Worm (Caenorhabditis elegans) whole organism, L4 larva: ENCODE data around the gene C44E12.1.

Experiments
- F37D6.2 ChIP-seq: sonication (generic microtip); optimal IDR thresholded peaks from 2 replicates; lab custom pipeline; 2016; ENCODE audit warnings: mild to moderate bottlenecking, missing genetic modification characterization, missing compliant biosample characterization
- F44E2.7 ChIP-seq: fragments of 200-800 bp; sonication (Bioruptor generic); IDR thresholded peaks from 2 replicates; pipeline ENCODE4 v2.1.2; 2022; ENCODE audit warnings: missing genetic modification characterization, missing compliant biosample characterization
- T20F7.1 ChIP-seq: fragments of 200-800 bp; sonication (Bioruptor generic); optimal IDR thresholded peaks from 2 replicates; lab custom pipeline; 2018; ENCODE audit warnings: mild to moderate bottlenecking, missing genetic modification characterization, missing compliant biosample characterization
- T26A8.4 ChIP-seq: fragments of 200-800 bp; sonication (Bioruptor generic); IDR thresholded peaks from 2 replicates; pipeline ENCODE4 v1.3.6; 2022; ENCODE audit warnings: missing genetic modification characterization, missing compliant biosample characterization
- Y75B8A.6 ChIP-seq: fragments of 200-800 bp; sonication (Bioruptor generic); IDR thresholded peaks from 2 replicates; pipeline ENCODE4 v1.3.6; 2022; ENCODE audit warnings: missing genetic modification reagents, missing genetic modification characterization, missing compliant biosample characterization
- ZK337.2 ChIP-seq: fragments of 200-800 bp; sonication (Bioruptor generic); IDR thresholded peaks from 2 replicates; pipeline ENCODE4 v1.3.6; 2022; ENCODE audit warnings: missing genetic modification reagents, missing genetic modification characterization, missing compliant biosample characterization
- ZK546.5 ChIP-seq, 2 experiments: sonication (generic microtip); optimal IDR thresholded peaks; 2 replicates each; lab custom pipeline; 2017; ENCODE audit warnings: missing biosample characterization in 2 of 2, missing genetic modification characterization in 2 of 2
- ceh-20 ChIP-seq: fragments of 200-800 bp; sonication (Bioruptor generic); IDR thresholded peaks from 2 replicates; pipeline ENCODE4 v1.3.6; 2022; ENCODE audit warnings: missing genetic modification reagents, missing genetic modification characterization, missing compliant biosample characterization
- ctbp-1 ChIP-seq: fragments of 200-800 bp; sonication (Bioruptor generic); IDR thresholded peaks from 2 replicates; pipeline ENCODE4 v1.3.6; 2022; ENCODE audit warnings: missing genetic modification reagents, missing genetic modification characterization, missing compliant biosample characterization
- daf-12 ChIP-seq: fragments of 150-350 bp; optimal IDR thresholded peaks from 2 replicates; lab custom pipeline; 2014; ENCODE audit warnings: missing biosample characterization, missing genetic modification reagents, missing genetic modification characterization
- daf-16 ChIP-seq, 3 experiments: sonication (generic microtip); optimal IDR thresholded peaks; 2 replicates each; lab custom pipeline; 2016 to 2017; ENCODE audit warnings: missing genetic modification characterization in 3 of 3, missing genetic modification reagents in 3 of 3, mild to moderate bottlenecking in 2 of 3, missing compliant biosample characterization in 2 of 3, missing biosample characterization in 1 of 3, moderate library complexity in 1 of 3
- dmd-6 ChIP-seq: fragments of 200-800 bp; sonication (Bioruptor generic); IDR thresholded peaks from 2 replicates; pipeline ENCODE4 v1.3.6; 2022; ENCODE audit warnings: missing genetic modification reagents, missing genetic modification characterization, missing compliant biosample characterization
- dmd-9 ChIP-seq: fragments of 200-800 bp; sonication (Bioruptor generic); IDR thresholded peaks from 2 replicates; pipeline ENCODE4 v1.3.6; 2022; ENCODE audit warnings: missing genetic modification reagents, missing genetic modification characterization, missing compliant biosample characterization
- dve-1 ChIP-seq: sonication (generic microtip); optimal IDR thresholded peaks from 2 replicates; lab custom pipeline; 2017; ENCODE audit warnings: antibody characterized with exemption, mild to moderate bottlenecking, missing genetic modification characterization, missing compliant biosample characterization; ENCODE audit not compliant: insufficient read depth
- fkh-10 ChIP-seq: fragments of 150-350 bp; optimal IDR thresholded peaks from 2 replicates; lab custom pipeline; 2014; ENCODE audit warnings: missing biosample characterization, missing genetic modification reagents, missing genetic modification characterization
- fos-1 ChIP-seq: fragments of 150-350 bp; optimal IDR thresholded peaks from 2 replicates; lab custom pipeline; 2014; ENCODE audit warnings: missing biosample characterization, missing genetic modification characterization
- hif-1 ChIP-seq, 2 experiments: sonication (generic microtip); optimal IDR thresholded peaks; 2 replicates each; lab custom pipeline; 2016 to 2017; ENCODE audit warnings: missing compliant biosample characterization in 2 of 2, missing genetic modification characterization in 2 of 2, missing genetic modification reagents in 2 of 2, missing genotype in 2 of 2, mild to moderate bottlenecking in 1 of 2
- hlh-11 ChIP-seq: fragments of 200-800 bp; sonication (Bioruptor generic); optimal IDR thresholded peaks from 2 replicates; lab custom pipeline; 2018; ENCODE audit warnings: mild to moderate bottlenecking, missing genetic modification characterization, missing compliant biosample characterization
- hmg-1.1 ChIP-seq: fragments of 200-800 bp; sonication (Bioruptor generic); IDR thresholded peaks from 2 replicates; pipeline ENCODE4 v1.3.6; 2022; ENCODE audit warnings: missing genetic modification reagents, missing genetic modification characterization, missing compliant biosample characterization
- jun-1 ChIP-seq: fragments of 150-350 bp; optimal IDR thresholded peaks from 2 replicates; lab custom pipeline; 2014; ENCODE audit warnings: missing biosample characterization, missing genetic modification reagents, missing genetic modification characterization
- lim-7 ChIP-seq: fragments of 200-800 bp; sonication (Bioruptor generic); IDR thresholded peaks from 2 replicates; pipeline ENCODE4 v1.3.6; 2022; ENCODE audit warnings: missing genetic modification characterization, missing compliant biosample characterization
- lin-15B ChIP-seq: fragments of 150-350 bp; sonication (generic microtip); optimal IDR thresholded peaks from 3 replicates; lab custom pipeline; 2014; ENCODE audit warnings: missing biosample characterization, missing genetic modification characterization
- lin-38 ChIP-seq: fragments of 200-800 bp; sonication (Bioruptor generic); IDR thresholded peaks from 2 replicates; pipeline ENCODE4 v1.3.6; 2022; ENCODE audit warnings: missing genetic modification reagents, missing genetic modification characterization, missing compliant biosample characterization
- lin-39 ChIP-seq: fragments of 150-350 bp; optimal IDR thresholded peaks from 2 replicates; lab custom pipeline; 2014; ENCODE audit warnings: missing biosample characterization, missing genetic modification reagents, missing genetic modification characterization
- lsy-2 ChIP-seq, 2 experiments: fragments of 150-350 bp in 1 of 2; sonication (generic microtip) in 1 of 2; optimal IDR thresholded peaks; 2 replicates each; lab custom pipeline; 2014 to 2017; ENCODE audit warnings: missing biosample characterization in 2 of 2, missing genetic modification characterization in 2 of 2
- mes-2 ChIP-seq: sonication (generic microtip); optimal IDR thresholded peaks from 2 replicates; lab custom pipeline; 2016; ENCODE audit warnings: missing genotype, mild to moderate bottlenecking, missing genetic modification characterization, missing compliant biosample characterization; ENCODE audit not compliant: poor library complexity, severe bottlenecking
- mxl-3 ChIP-seq: fragments of 200-800 bp; sonication (Bioruptor generic); optimal IDR thresholded peaks from 2 replicates; lab custom pipeline; 2018; ENCODE audit warnings: mild to moderate bottlenecking, missing genetic modification characterization, missing compliant biosample characterization
- nhr-11 ChIP-seq: fragments of 150-350 bp; optimal IDR thresholded peaks from 2 replicates; lab custom pipeline; 2014; ENCODE audit warnings: missing biosample characterization, missing genetic modification characterization
- nhr-28 ChIP-seq: fragments of 150-350 bp; optimal IDR thresholded peaks from 2 replicates; lab custom pipeline; 2014; ENCODE audit warnings: missing biosample characterization, missing genetic modification characterization
- unc-62 ChIP-seq, 3 experiments: fragments of 150-350 bp in 1 of 3; sonication (generic microtip); optimal IDR thresholded peaks in 2 of 3; peaks in 1 of 3; 1 replicate in 1 of 3; 2 replicates in 2 of 3; lab custom pipeline; 2014 to 2017; ENCODE audit warnings: missing biosample characterization in 3 of 3, missing genetic modification characterization in 3 of 3, missing genetic modification reagents in 3 of 3, missing genotype in 1 of 3
- vab-7 ChIP-seq: fragments of 200-800 bp; sonication (Bioruptor generic); IDR thresholded peaks from 2 replicates; pipeline ENCODE4 v1.3.6; 2022; ENCODE audit warnings: missing genetic modification reagents, missing genetic modification characterization, missing compliant biosample characterization
- zag-1 ChIP-seq: fragments of 150-350 bp; optimal IDR thresholded peaks from 2 replicates; lab custom pipeline; 2014; ENCODE audit warnings: missing biosample characterization, missing genetic modification characterization
- zip-2 ChIP-seq: fragments of 150-350 bp; optimal IDR thresholded peaks from 2 replicates; lab custom pipeline; 2014; ENCODE audit warnings: missing biosample characterization, missing genetic modification characterization
- ztf-7 ChIP-seq: fragments of 150-350 bp; optimal IDR thresholded peaks from 2 replicates; lab custom pipeline; 2014; ENCODE audit warnings: missing biosample characterization, missing genetic modification characterization

C44E12.1 gene

ce11 chrX:7563425-7563824, 33.3 kb upstream of the C44E12.1 start:
- no peak for TF ChIP-seq lin-39 (tag; lab: Kevin White, UChicago)
- TF ChIP-seq lim-7 (GFP tag; lab: Robert Waterston, UW): no peak
- no peak for TF ChIP-seq T26A8.4 (GFP tag; lab: Robert Waterston, UW)
- no peak for TF ChIP-seq daf-12 (tag; lab: Kevin White, UChicago)

DNA sequence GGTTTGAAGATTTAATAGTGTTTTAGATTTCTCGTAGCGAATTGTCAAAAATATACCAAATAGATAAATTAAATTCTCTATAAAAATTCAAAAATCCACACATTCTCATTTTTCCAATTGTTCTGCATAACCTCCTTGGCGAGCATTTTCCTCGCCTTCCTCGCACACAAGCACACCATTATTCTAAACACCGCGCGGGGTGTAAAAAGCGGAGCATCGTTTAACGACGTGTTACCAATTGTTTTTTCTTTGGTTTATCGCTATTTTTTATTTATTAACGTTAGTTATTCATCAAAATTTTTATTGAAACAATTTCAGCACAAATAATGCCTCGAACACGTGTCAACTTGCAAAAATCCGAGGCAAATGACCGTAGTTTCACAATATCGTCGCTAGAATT, 31.7 kb upstream of the C44E12.1 start, which contains the start of gene vps-52:
Gene vps-52 (plus strand): TSS at position 319 of the 400 bp plus-strand sequence.
- peak; percentile 7 for TF ChIP-seq dve-1 (tag; lab: Kevin White, UChicago)
- peak in 1 of 2 experiments; percentile 4 for TF ChIP-seq lsy-2 (tag; optimal IDR thresholded peaks at IDR 0.05; lab: Kevin White, UChicago)
- peak; percentile 33 for TF ChIP-seq mes-2
- TF ChIP-seq F44E2.7 (GFP tag; lab: Robert Waterston, UW): no peak
- no peak for TF ChIP-seq dmd-9 (GFP tag; lab: Robert Waterston, UW)
- no peak for TF ChIP-seq jun-1
- peak; percentile 92 for TF ChIP-seq T20F7.1 (GFP tag; lab: Kevin White, UChicago)
- TF ChIP-seq ceh-20: no peak
- TF ChIP-seq lin-38 (GFP tag; lab: Robert Waterston, UW): no peak
- no peak for TF ChIP-seq F37D6.2 (tag; lab: Kevin White, UChicago)
- no peak for TF ChIP-seq daf-16 (GFP tag; optimal IDR thresholded peaks at IDR 0.05; lab: Kevin White, UChicago)
- no peak for TF ChIP-seq daf-16 (tag; optimal IDR thresholded peaks at IDR 0.05; lab: Kevin White, UChicago)
- no peak for TF ChIP-seq mxl-3 (GFP tag; lab: Kevin White, UChicago)

DNA sequence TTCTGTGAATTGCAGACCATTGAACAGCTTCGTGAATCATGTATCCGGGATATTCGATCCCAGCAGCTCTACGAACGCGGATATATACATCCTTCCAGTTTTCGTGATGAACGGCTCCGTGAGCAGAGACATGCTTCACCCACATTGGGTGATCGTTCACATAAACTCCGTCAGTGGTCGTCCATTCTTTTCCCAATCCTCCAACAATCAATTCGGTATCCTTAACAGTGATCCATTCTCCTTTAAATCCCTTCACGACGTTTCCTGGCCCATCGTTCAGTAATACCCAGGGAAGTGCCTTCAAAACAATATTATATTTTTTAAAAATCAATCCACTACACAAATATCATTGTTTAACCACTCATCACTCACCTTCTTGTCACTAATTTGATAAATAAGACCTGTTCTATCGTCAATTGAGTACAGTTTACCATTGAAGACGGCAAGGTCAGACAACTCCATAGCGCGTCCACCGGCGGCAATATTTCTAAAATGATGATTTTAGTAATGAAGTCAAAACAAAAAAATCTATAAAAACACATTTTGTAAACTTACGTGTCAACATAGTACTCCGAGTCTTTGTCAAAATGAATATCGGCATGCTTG, 27.9 kb upstream of the C44E12.1 start:
- TF ChIP-seq lin-39 (tag; lab: Kevin White, UChicago) (no peak), lin-38 (GFP tag; lab: Robert Waterston, UW) (0 out of 2 replicates have a peak, but pooled peaks have one; percentile 10), hlh-11 (tag; lab: Kevin White, UChicago) (peak; percentile 8), ctbp-1 (GFP tag; lab: Robert Waterston, UW) (no peak), ZK337.2 (GFP tag; lab: Robert Waterston, UW) (no peak), dmd-6 (GFP tag; lab: Robert Waterston, UW) (no peak), ZK546.5 (tag; optimal IDR thresholded peaks at IDR 0.05; lab: Kevin White, UChicago) (no peak), Y75B8A.6 (GFP tag; lab: Robert Waterston, UW) (no peak), unc-62 (GFP tag; optimal IDR thresholded peaks at IDR 0.05 in 1 of 2; lab: Kevin White, UChicago) (peak in 1 of 2 experiments; percentile 77), unc-62 (tag; optimal IDR thresholded peaks at IDR 0.05; lab: Kevin White, UChicago) (no peak), nhr-28 (tag; lab: Kevin White, UChicago) (peak; percentile 45), zip-2 (tag; lab: Kevin White, UChicago) (no peak), zag-1 (tag; lab: Kevin White, UChicago) (no peak), nhr-11 (tag; lab: Kevin White, UChicago) (no peak), ztf-7 (tag; lab: Kevin White, UChicago) (no peak), lsy-2 (tag; optimal IDR thresholded peaks at IDR 0.05; lab: Kevin White, UChicago) (no peak), hmg-1.1 (GFP tag; lab: Robert Waterston, UW) (no peak), vab-7 (GFP tag; lab: Robert Waterston, UW) (no peak), fos-1 (tag; lab: Kevin White, UChicago) (no peak), hif-1 (tag; optimal IDR thresholded peaks at IDR 0.05; lab: Kevin White, UChicago) (no peak), lin-15B (tag; lab: Kevin White, UChicago) (no peak), fkh-10 (GFP tag; lab: Kevin White, UChicago) (no peak)
- TF ChIP-seq, all 104 proteins: peak for 4
